Fruit fly (Drosophila melanogaster): ENCODE measurements around the gene mth.

mth gene

DNA sequence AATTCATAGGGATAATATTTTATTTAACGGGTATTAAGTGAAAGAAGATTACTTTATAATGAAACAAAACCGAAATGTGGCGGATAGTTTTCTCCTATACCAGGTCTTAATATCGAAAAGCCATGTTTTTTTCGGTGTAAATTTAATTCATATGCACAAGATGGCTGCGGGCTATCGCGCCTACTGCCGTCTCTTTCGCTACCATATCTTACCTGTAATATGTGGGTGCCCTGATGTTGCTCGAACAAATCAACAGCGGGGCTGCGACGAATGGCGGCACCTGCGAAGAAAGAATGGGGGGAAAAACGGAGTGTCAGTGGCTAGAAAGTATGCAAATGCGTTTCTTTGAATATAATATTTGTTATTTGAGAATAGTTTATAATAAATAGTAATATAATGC is 24.5 kb upstream of the mth start:
- TF ChIP-seq Sin3A (optimal IDR thresholded peaks at IDR 0.05) = no peak
- no peak for TF ChIP-seq h (optimal IDR thresholded peaks at IDR 0.05)
- no peak for TF ChIP-seq Myc (optimal IDR thresholded peaks at IDR 0.05)
- no peak for TF ChIP-seq psq (optimal IDR thresholded peaks at IDR 0.05)
- TF ChIP-seq ttk (optimal IDR thresholded peaks at IDR 0.05) = no peak
- TF ChIP-seq insv (optimal IDR thresholded peaks at IDR 0.05) = no peak

DNA sequence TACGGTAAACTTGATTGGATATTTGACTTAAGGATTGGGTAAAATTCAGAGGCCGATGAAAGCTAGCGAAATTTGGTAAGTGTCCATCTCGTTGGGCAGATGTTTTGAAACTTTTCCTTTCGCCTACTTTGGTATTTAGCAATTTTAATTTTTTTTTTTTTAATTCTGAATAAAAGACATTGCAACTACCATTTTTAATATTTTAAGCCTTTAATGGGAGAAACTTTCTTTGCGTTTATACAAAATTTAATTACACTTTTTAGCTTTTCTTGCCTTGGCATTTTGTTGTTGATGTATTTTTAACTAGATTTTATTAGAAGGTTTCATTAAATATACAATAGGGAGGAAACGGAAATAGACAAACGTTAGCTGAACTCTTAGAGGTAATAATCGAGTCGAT is 19.6 kb upstream of the mth start, which contains the start of gene CG13884:
Gene CG13884 (minus strand): TSS at position 101 of the 400 bp plus-strand sequence.
- TF ChIP-seq psq (optimal IDR thresholded peaks at IDR 0.05) = no peak

DNA sequence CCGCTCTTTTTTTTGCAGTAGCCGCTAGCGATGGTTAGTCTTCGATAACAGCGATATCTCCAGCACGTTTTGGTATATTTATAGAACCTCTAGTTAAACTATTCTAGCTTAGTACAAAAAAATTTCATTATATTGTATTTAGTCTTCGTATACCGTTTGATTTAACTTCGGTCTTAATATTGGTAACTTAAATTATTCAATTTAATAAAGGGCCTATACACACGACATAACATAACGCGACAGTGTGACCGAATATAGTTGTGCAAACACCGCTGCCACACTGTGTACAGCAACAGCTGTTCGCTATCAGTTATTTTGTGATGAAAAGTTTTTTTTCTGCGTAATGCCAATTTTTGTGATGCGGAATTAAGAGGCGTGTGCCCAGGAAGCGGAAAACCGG is 14.4 kb upstream of the mth start, which contains the start of the genes Cdc5 and CG1233:
Gene Cdc5 (minus strand): TSS at position 183 of the 400 bp plus-strand sequence.
Gene CG1233 (plus strand): TSS at position 272 of the 400 bp plus-strand sequence.
- TF ChIP-seq ttk (optimal IDR thresholded peaks at IDR 0.05) (no peak), Sin3A (optimal IDR thresholded peaks at IDR 0.05) (no peak), Myc (optimal IDR thresholded peaks at IDR 0.05) (no peak), insv (optimal IDR thresholded peaks at IDR 0.05) (no peak), psq (optimal IDR thresholded peaks at IDR 0.05) (no peak), h (optimal IDR thresholded peaks at IDR 0.05) (no peak)

DNA sequence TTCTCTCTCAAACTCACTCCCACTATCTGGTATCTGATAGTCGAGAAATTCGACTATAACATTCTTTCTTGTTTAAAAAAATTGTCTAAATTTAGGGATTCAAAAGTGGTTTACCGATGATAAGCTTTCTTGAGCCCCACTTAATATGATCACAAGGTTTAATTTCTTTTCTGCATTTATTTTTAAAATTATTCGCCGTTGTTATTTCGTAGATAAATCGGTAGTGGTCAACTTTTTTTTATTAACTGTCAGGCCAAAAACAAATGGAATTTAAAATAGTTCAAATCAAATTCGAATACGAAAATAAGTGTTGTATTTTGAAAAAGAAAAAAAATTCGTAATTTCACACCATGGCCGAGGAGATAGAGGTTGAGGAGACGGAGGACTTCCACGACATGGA is 10.9 kb upstream of the mth start, which contains the start of gene Roc1b:
Gene Roc1b (plus strand): TSS at position 301 of the 400 bp plus-strand sequence.
- no peak for TF ChIP-seq insv (optimal IDR thresholded peaks at IDR 0.05)
- TF ChIP-seq Myc (optimal IDR thresholded peaks at IDR 0.05) = no peak
- TF ChIP-seq psq (optimal IDR thresholded peaks at IDR 0.05) = no peak
- TF ChIP-seq Sin3A (optimal IDR thresholded peaks at IDR 0.05) = no peak
- no peak for TF ChIP-seq ttk (optimal IDR thresholded peaks at IDR 0.05)

DNA sequence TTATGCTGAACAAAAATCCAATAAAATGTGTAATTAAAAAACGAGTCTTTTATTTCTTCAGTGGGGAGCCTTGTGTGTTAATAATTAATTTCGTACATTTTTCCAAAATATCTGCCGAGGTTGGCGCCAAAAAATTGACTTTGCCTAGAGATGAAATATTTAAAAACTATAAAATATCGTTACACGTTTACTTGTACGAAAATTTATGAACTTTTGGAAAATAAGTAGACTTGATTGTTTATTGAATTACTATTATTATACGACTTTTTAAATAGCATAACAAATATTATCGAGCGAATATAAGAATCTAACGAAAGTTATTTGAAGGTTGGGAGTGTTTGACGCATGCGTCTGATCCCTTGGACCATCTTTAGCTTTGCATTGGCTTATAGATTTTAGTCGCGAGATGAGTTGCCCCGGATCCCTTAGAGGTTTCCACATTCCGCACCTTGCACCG is 9.3 kb upstream of the mth start, which contains the start of gene CG1231:
Gene CG1231 (plus strand): TSS at position 407 of the 457 bp plus-strand sequence.
- no peak for TF ChIP-seq insv (optimal IDR thresholded peaks at IDR 0.05)

DNA sequence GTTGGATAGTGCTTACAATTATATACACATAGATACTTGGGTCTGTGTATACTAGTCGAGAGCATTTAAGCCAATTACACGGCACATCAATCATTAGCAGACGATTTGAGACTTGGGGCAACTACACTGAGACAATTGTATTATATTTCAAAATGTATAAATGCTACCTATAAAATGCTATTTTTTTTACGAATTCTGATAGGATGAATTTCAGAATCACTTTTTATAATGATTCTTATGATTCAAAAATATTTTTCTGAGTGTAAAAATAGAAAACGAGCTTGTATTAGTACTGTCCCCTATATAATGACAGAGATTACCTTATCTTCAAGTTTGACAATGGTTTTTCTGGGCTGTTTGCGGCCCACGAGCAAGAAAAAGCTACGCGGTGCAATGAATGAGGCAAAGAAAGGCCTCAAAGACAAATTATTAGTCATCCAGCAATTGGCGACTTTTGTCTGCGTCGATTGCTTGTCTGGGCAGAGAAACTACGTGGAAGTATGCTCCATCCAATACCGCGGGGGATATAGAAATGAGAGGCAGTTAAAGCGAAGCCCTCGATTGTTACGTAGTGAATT is 4.0 kb upstream of the mth start:
- TF ChIP-seq ttk (optimal IDR thresholded peaks at IDR 0.05) (no peak), Myc (optimal IDR thresholded peaks at IDR 0.05) (no peak), Sin3A (optimal IDR thresholded peaks at IDR 0.05) (no peak), h (optimal IDR thresholded peaks at IDR 0.05) (no peak), insv (optimal IDR thresholded peaks at IDR 0.05) (no peak), psq (optimal IDR thresholded peaks at IDR 0.05) (no peak)

DNA sequence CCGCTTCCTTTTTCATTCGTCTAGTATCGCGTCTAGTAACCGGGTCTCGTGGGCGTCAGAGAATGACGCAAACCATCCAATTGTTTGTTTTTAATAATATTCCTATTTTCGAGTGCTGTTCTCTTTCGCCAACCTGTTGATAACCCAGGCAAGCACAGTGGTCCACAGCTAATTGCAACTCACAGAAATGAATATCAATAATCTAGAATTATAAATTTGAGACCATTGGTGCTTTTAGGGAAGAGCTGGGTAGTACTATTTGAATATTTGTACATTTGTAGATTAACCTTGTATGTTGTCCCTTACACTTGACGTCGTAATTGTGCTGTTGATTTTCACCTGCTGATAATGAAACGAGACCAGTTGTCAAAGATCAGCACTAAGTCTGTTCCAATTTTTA is 3.0 kb upstream of the mth start:
- TF ChIP-seq insv (optimal IDR thresholded peaks at IDR 0.05) = no peak
- no peak for TF ChIP-seq Myc (optimal IDR thresholded peaks at IDR 0.05)
- no peak for TF ChIP-seq h (optimal IDR thresholded peaks at IDR 0.05)
- TF ChIP-seq Sin3A (optimal IDR thresholded peaks at IDR 0.05) = no peak
- TF ChIP-seq psq (optimal IDR thresholded peaks at IDR 0.05) = no peak
- no peak for TF ChIP-seq ttk (optimal IDR thresholded peaks at IDR 0.05)

DNA sequence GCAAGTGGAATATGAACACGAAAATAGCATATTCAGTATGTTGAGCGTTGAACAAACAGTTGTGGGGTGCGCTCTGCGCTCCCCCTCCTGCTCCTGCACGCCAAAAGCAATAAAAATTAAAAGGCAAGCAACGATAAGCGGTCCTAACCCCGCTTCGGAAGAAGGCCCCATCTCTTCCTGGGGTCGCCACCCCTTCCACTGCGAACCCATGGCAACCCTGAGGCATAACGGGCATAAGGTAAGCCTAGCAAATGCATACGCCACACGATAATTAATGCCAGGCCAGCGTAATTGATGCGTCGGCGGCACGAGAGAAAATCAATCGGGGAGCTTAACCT is 1.6 kb upstream of the mth start:
- TF ChIP-seq Myc (optimal IDR thresholded peaks at IDR 0.05) (no peak), ttk (optimal IDR thresholded peaks at IDR 0.05) (no peak), Sin3A (optimal IDR thresholded peaks at IDR 0.05) (no peak), h (optimal IDR thresholded peaks at IDR 0.05) (no peak), psq (optimal IDR thresholded peaks at IDR 0.05) (no peak), insv (optimal IDR thresholded peaks at IDR 0.05) (no peak)

DNA sequence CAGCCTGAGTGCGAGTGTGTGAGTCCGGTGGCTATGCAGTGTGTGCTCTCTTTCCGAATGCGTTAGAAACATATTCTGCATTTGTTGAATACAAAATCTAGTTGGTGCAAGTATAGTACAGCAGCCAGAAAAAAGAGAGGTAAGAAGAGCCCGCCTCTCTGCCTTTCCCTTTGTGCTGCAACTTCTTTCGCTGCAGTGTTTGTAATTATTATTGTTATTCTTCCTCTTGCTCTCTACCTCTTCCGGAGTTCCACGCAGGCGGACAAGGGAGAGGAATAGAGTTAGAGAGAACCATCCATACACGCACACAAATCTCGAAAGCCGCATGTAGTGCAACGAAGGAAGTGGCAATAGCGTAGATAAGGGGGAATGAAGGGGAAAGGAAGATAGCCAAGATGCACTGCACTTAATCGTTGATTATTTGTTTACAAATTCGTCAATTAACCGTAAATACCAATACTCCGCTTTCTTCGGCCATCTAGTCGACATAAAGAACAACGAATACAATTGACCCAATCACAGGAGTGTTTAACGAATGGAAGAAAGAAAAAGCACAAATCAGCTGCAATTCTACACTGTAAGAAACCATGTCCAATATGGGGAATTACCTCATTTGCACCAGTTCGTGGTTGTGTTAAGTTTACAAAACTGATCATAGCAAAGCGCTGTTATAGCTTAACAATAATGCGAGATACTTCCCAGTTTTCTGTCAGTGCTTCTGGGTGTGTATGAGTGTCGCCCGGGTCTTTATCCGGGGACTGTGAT is 1.1 kb upstream of the mth start:
- TF ChIP-seq insv (optimal IDR thresholded peaks at IDR 0.05) = no peak
- TF ChIP-seq h (optimal IDR thresholded peaks at IDR 0.05) = no peak
- TF ChIP-seq Sin3A (optimal IDR thresholded peaks at IDR 0.05) = no peak
- no peak for TF ChIP-seq ttk (optimal IDR thresholded peaks at IDR 0.05)
- TF ChIP-seq psq (optimal IDR thresholded peaks at IDR 0.05) = no peak
- TF ChIP-seq Myc (optimal IDR thresholded peaks at IDR 0.05) = no peak

DNA sequence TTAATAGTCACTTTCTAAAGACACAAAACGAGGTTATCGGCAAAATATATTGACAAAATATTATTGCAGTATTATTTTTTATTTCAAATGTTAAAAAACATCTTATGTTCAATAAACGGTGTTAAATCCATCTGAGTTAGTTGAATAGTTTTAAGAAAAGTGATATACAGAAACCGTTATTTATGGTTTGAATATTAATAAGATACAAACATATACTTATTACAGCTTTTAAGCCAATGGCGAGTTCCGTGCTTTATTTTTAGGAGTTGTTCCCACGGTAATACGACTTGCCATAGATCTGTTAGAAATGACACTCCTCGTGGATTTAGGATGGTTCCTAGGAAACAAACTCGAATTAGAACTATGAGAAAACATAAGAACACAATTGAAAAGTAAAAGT is 3.4 kb downstream of the mth start:
- TF ChIP-seq psq (optimal IDR thresholded peaks at IDR 0.05) (no peak), Sin3A (optimal IDR thresholded peaks at IDR 0.05) (no peak), h (optimal IDR thresholded peaks at IDR 0.05) (no peak), insv (optimal IDR thresholded peaks at IDR 0.05) (no peak), ttk (optimal IDR thresholded peaks at IDR 0.05) (no peak), Myc (optimal IDR thresholded peaks at IDR 0.05) (no peak)

DNA sequence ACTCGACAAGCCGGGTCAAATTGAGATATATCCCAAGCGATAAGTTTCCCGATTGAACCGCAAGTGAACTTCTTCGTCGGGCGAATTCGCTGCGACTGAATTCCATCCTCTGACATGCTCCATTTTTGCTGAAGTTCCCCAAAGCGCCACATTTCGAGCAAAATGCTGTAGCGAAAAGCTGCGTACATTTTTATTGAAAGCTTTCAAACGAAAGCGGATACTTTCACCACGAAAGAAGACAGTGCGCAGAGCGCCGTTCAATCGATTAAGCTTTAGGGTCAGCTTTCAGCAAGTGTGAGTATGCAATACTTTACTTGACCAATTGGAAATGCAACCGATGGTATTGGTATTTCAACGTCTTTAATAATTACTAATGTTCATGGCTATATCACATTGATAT is 3.9 kb downstream of the mth start, which contains the start of gene mthl10:
Gene mthl10 (minus strand): TSS at position 77 of the 400 bp plus-strand sequence.
- TF ChIP-seq ttk (optimal IDR thresholded peaks at IDR 0.05) = no peak
- no peak for TF ChIP-seq h (optimal IDR thresholded peaks at IDR 0.05)
- TF ChIP-seq Sin3A (optimal IDR thresholded peaks at IDR 0.05) = no peak
- TF ChIP-seq psq (optimal IDR thresholded peaks at IDR 0.05) = no peak
- TF ChIP-seq insv (optimal IDR thresholded peaks at IDR 0.05) = no peak
- no peak for TF ChIP-seq Myc (optimal IDR thresholded peaks at IDR 0.05)

DNA sequence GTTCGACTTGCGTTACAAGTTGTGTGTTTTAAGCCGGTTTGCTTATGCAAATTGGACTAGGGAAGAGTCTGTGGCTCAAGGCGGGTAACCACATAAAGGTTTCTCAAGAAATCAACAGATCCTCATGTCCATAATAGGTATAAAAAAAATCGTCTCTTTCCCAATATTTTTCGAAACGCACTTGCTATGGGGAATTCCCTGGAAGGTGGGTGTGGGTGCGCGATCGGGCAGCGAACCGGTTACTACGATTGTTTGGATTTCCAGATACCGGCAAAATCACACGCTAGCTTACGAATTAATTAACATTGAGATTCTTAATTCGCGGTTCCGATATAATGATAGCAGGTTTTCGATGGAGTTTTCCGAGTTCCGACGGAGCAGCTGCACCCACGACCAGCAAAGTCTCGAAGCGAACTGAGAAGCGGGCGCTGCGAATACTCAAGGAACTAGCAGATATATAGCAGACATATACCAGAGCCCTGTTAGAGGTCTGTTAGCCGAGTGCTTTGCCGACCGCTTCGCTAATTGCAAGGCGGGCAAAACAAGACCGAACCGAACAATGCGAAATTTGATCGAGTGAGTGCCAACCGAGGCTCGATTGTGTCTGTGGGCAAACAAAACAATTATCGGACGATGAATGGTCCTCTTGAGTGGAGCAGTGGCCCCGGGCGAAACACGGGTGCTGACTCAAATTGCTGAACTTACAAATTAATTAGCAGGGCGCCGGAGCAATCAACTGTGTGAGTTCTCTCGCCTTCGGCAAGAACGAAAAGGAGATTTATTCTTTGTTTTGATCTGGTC is 5.5 kb downstream of the mth start:
- TF ChIP-seq psq (optimal IDR thresholded peaks at IDR 0.05) (no peak), insv (optimal IDR thresholded peaks at IDR 0.05) (no peak), Myc (optimal IDR thresholded peaks at IDR 0.05) (no peak), ttk (optimal IDR thresholded peaks at IDR 0.05) (no peak), Sin3A (optimal IDR thresholded peaks at IDR 0.05) (no peak), h (optimal IDR thresholded peaks at IDR 0.05) (no peak)

Measured in Kc167 (cell line).